Worm (Caenorhabditis elegans) whole organism, midembryonic: Measurements from ENCODE around the gene K09E3.7.

Source experiments
- T22C8.4 ChIP-seq: fragments of 200-800 bp; sonication (Bioruptor generic); IDR thresholded peaks from 2 replicates; pipeline ENCODE4 v1.3.6; 2022; ENCODE audit warnings: missing genetic modification characterization, missing compliant biosample characterization
- cog-1 ChIP-seq: sonication (generic microtip); optimal IDR thresholded peaks from 2 replicates; lab custom pipeline; 2016; ENCODE audit warnings: missing genetic modification characterization, missing compliant biosample characterization
- flt-1 ChIP-seq: fragments of 200-800 bp; sonication (Bioruptor generic); IDR thresholded peaks from 2 replicates; pipeline ENCODE4 v1.3.6; 2022; ENCODE audit warnings: missing genetic modification characterization, missing compliant biosample characterization
- klf-2 ChIP-seq: fragments of 200-800 bp; sonication (Bioruptor generic); conservative IDR thresholded peaks from 2 replicates; pipeline ENCODE4 v1.3.6; 2022; ENCODE audit warnings: missing genetic modification reagents, missing genetic modification characterization, missing compliant biosample characterization
- med-1 ChIP-seq: sonication (generic microtip); optimal IDR thresholded peaks from 2 replicates; lab custom pipeline; 2017; ENCODE audit warnings: missing genetic modification characterization, mild to moderate bottlenecking, missing compliant biosample characterization, antibody characterized with exemption, missing genetic modification reagents; ENCODE audit not compliant: insufficient read depth
- ref-1 ChIP-seq: fragments of 200-800 bp; sonication (Bioruptor generic); conservative IDR thresholded peaks from 2 replicates; pipeline ENCODE4 v1.3.6; 2022; ENCODE audit warnings: missing genetic modification reagents, missing genetic modification characterization, missing compliant biosample characterization
- tab-1 ChIP-seq: fragments of 200-800 bp; sonication (Bioruptor generic); IDR thresholded peaks from 2 replicates; pipeline ENCODE4 v1.3.6; 2022; ENCODE audit warnings: missing genetic modification characterization, missing compliant biosample characterization
- ztf-23 ChIP-seq: fragments of 200-800 bp; sonication (Bioruptor generic); IDR thresholded peaks from 2 replicates; pipeline ENCODE4 v1.3.6; 2022; ENCODE audit warnings: missing genetic modification reagents, missing genetic modification characterization, missing compliant biosample characterization
- ztf-29 ChIP-seq: fragments of 200-800 bp; sonication (Bioruptor generic); IDR thresholded peaks from 2 replicates; pipeline ENCODE4 v1.3.6; 2022; ENCODE audit warnings: missing genetic modification reagents, missing genetic modification characterization, missing compliant biosample characterization

The K09E3.7 gene

DNA sequence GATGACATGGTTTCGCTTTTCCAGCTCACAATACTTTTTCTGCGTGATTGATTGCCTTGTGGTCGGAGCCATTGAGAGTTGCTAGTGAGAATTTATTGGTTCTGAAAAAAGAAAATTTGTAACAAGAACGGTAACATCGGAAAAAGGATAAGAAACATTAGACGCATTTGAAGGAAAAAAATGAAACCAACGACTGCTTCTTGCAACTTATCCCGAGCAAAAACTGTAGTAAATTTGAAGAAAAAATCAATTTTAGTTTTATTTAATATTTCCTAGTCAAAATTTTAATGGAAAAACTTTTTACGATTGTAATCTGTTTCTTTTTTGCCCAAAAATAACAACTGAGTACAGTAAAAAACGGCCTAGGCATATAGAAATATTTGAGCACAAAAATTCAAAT, 26.7 kb downstream of the K09E3.7 start, which contains the start of gene lido-4:
Gene lido-4, minus strand, starts transcription at position 101 of the 400 bp plus-strand sequence.
- TF ChIP-seq cog-1 (tag; lab: Kevin White, UChicago), result no peak
- no peak for TF ChIP-seq flt-1 (GFP tag; lab: Robert Waterston, UW)
- no peak for TF ChIP-seq tab-1
- no peak for TF ChIP-seq ztf-23 (GFP tag; lab: Robert Waterston, UW)
- no peak for TF ChIP-seq T22C8.4 (GFP tag; lab: Robert Waterston, UW)
- TF ChIP-seq ref-1 (GFP tag; lab: Robert Waterston, UW), result no peak
- no peak for TF ChIP-seq med-1 (GFP tag; lab: Kevin White, UChicago)
- no peak for TF ChIP-seq klf-2
- no peak for TF ChIP-seq ztf-29 (GFP tag; lab: Robert Waterston, UW)

DNA sequence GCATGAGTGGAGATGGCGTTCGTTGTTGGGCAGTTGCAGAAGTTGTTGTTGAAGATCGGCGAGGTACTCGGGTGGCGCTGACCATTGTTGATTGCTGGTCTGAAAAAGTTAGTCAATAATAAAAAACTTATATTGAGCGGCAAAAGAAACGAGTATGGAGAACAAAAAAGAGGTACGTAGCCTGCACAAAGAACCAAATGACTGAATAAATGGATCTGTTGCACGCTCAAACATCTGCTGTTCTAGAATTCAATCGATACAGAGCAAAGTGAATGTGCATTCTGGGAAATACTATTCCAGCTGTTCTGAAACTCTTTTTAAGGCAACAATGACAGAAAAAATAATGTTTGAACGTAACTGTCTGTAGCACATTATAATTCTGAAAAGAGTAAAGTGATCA, 33.7 kb downstream of the K09E3.7 start, which contains the start of gene lido-2:
Gene lido-2, minus strand, starts transcription at position 101 of the 400 bp plus-strand sequence.
- TF ChIP-seq med-1 (GFP tag; lab: Kevin White, UChicago), result no peak
- TF ChIP-seq ref-1 (GFP tag; lab: Robert Waterston, UW), result no peak
- no peak for TF ChIP-seq tab-1
- TF ChIP-seq klf-2, result no peak
- no peak for TF ChIP-seq ztf-29 (GFP tag; lab: Robert Waterston, UW)
- TF ChIP-seq flt-1 (GFP tag; lab: Robert Waterston, UW), result no peak
- no peak for TF ChIP-seq cog-1 (tag; lab: Kevin White, UChicago)
- no peak for TF ChIP-seq T22C8.4 (GFP tag; lab: Robert Waterston, UW)

DNA sequence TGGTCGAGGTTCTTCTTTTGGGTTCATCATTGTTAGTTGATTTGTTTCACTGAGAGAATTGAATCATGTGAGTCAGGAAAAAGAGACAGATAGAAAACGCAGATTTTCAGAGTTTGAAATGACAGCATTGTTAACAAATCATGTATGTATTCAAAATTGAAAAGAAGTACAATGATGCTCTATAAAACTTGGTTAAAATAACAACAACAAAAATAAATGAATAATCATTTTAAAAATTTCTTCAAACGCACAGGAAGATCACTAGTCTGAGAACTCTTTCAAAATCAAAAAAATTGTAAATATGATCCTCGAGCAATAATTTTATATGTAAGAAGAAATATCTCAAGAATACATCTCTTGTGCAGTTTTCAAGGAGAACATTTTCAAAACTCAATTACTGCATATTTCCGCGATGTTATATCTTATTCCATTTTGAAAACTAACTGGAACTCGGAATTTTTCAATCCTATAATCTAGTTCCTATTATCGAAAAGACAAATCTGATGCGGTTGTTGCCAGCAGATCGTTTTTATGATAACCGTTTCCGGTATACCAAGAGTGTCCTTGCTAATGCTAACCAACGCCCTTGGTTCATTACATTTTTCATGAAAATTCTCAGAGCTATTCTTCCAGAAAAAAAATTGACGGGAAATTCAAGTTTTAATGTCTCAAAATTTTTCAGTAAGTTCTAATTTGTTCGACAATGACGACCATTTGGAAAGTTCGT, 37.7 kb downstream of the K09E3.7 start, which contains the start of gene lido-1:
Gene lido-1, minus strand, starts transcription at position 51 of the 727 bp plus-strand sequence.
- no peak for TF ChIP-seq ztf-29 (GFP tag; lab: Robert Waterston, UW)
- no peak for TF ChIP-seq cog-1 (tag; lab: Kevin White, UChicago)
- no peak for TF ChIP-seq tab-1
- no peak for TF ChIP-seq flt-1 (GFP tag; lab: Robert Waterston, UW)
- TF ChIP-seq T22C8.4 (GFP tag; lab: Robert Waterston, UW), result no peak
- no peak for TF ChIP-seq klf-2
- no peak for TF ChIP-seq ref-1 (GFP tag; lab: Robert Waterston, UW)
- no peak for TF ChIP-seq med-1 (GFP tag; lab: Kevin White, UChicago)
- no peak for TF ChIP-seq ztf-23 (GFP tag; lab: Robert Waterston, UW)

DNA sequence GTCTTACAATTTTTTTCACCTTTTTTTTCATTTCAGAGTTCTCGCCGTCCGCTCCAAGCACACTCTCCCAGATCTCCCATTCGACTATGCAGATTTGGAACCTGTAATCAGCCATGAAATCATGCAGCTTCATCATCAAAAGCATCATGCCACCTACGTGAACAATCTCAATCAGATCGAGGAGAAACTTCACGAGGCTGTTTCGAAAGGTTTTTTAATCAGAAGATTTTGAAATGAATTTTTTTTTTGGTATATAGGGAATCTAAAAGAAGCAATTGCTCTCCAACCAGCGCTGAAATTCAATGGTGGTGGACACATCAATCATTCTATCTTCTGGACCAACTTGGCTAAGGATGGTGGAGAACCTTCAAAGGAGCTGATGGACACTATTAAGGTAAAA, 41.1 kb downstream of the K09E3.7 start, which contains the start of gene C08A9.3:
Gene C08A9.3, minus strand, starts transcription at position 101 of the 400 bp plus-strand sequence.
- TF ChIP-seq tab-1 (no peak), ztf-23 (GFP tag; lab: Robert Waterston, UW) (no peak), cog-1 (tag; lab: Kevin White, UChicago) (no peak), ref-1 (GFP tag; lab: Robert Waterston, UW) (no peak), ztf-29 (GFP tag; lab: Robert Waterston, UW) (no peak), T22C8.4 (GFP tag; lab: Robert Waterston, UW) (no peak), klf-2 (no peak), med-1 (GFP tag; lab: Kevin White, UChicago) (no peak), flt-1 (GFP tag; lab: Robert Waterston, UW) (no peak)

DNA sequence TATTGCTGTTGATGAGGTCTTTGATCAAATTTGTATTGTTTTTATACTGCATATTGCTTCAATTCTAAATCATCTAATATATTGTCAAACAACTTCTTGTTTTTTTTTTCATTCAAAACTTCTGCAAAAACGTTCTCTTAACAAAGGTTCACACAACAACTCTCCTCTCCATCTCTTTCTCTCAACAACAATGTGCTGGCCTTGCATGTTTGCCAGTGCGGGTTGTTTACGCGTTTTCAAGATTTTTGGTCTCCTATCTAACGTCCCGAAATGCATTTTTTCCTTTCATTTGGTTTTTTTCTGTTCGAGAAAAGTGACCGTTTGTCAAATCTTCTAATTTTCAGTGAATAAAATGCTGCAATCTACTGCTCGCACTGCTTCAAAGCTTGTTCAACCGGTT, 41.9 kb downstream of the K09E3.7 start, which contains the start of gene sod-3:
Gene sod-3, plus strand, starts transcription at position 338 of the 400 bp plus-strand sequence.
- TF ChIP-seq ztf-29 (GFP tag; lab: Robert Waterston, UW) (no peak), flt-1 (GFP tag; lab: Robert Waterston, UW) (no peak), tab-1 (no peak)
